Worm (Caenorhabditis elegans) whole organism, L3 larva: ENCODE measurements around the gene mct-6.

Experiments
- ama-1 ChIP-seq: fragments of 150-350 bp; optimal IDR thresholded peaks from 2 replicates; lab custom pipeline; 2018
- ceh-82 ChIP-seq: fragments of 150-350 bp; optimal IDR thresholded peaks from 2 replicates; lab custom pipeline; 2014; ENCODE audit warnings: missing biosample characterization, missing genetic modification characterization
- elt-2 ChIP-seq: sonication (generic microtip); optimal IDR thresholded peaks from 2 replicates; lab custom pipeline; 2016; ENCODE audit warnings: missing genetic modification reagents, mild to moderate bottlenecking, missing genetic modification characterization, missing compliant biosample characterization
- fkh-10 ChIP-seq: sonication (generic microtip); optimal IDR thresholded peaks from 2 replicates; lab custom pipeline; 2017; ENCODE audit warnings: missing biosample characterization, missing genetic modification reagents, missing genetic modification characterization
- fos-1 ChIP-seq: fragments of 150-350 bp; optimal IDR thresholded peaks from 2 replicates; lab custom pipeline; 2014; ENCODE audit warnings: missing biosample characterization, missing genetic modification characterization
- nhr-237 ChIP-seq: fragments of 150-350 bp; optimal IDR thresholded peaks from 2 replicates; lab custom pipeline; 2014; ENCODE audit warnings: missing biosample characterization, missing genetic modification characterization
- nhr-28 ChIP-seq: fragments of 150-350 bp; optimal IDR thresholded peaks from 2 replicates; lab custom pipeline; 2014; ENCODE audit warnings: missing biosample characterization, missing genetic modification characterization
- pqm-1 ChIP-seq: fragments of 150-350 bp; optimal IDR thresholded peaks from 2 replicates; lab custom pipeline; 2017; ENCODE audit warnings: missing biosample characterization, missing genetic modification characterization, inconsistent platforms
- snpc-4 ChIP-seq: fragments of 150-350 bp; optimal IDR thresholded peaks from 2 replicates; lab custom pipeline; 2014; ENCODE audit warnings: missing biosample characterization, missing genetic modification characterization
- unc-39 ChIP-seq: sonication (generic microtip); optimal IDR thresholded peaks from 4 replicates; lab custom pipeline; 2017; ENCODE audit warnings: missing biosample characterization, missing genetic modification characterization
- zag-1 ChIP-seq: fragments of 150-350 bp; optimal IDR thresholded peaks from 2 replicates; lab custom pipeline; 2014; ENCODE audit warnings: missing biosample characterization, missing genetic modification characterization

- TF ChIP-seq pqm-1 (tag; lab: Kevin White, UChicago) (no peak), fkh-10 (peak; percentile 75), nhr-237 (tag; lab: Kevin White, UChicago) (no peak), ceh-82 (tag; lab: Kevin White, UChicago) (no peak), fos-1 (tag; lab: Kevin White, UChicago) (no peak), snpc-4 (tag; lab: Kevin White, UChicago) (no peak), zag-1 (tag; lab: Kevin White, UChicago) (no peak), ama-1 (no peak), unc-39 (tag; lab: Kevin White, UChicago) (no peak), nhr-28 (no peak), elt-2 (tag; lab: Kevin White, UChicago) (no peak)
Measured at ce11 chrX:16816854-16817253, 46.6 kb upstream of the mct-6 start.
